Worm (Caenorhabditis elegans) whole organism, mixed stage, embryonic: ENCODE results near the gene ent-4.

ENCODE experiments used
- bed-3 ChIP-seq: fragments of 200-800 bp; sonication (Bioruptor generic); optimal IDR thresholded peaks from 3 replicates; lab custom pipeline; 2018; ENCODE audit warnings: mild to moderate bottlenecking, missing genetic modification characterization, moderate library complexity, missing compliant biosample characterization
- cnd-1 ChIP-seq: fragments of 200-800 bp; sonication (Bioruptor generic); optimal IDR thresholded peaks from 2 replicates; lab custom pipeline; 2018; ENCODE audit warnings: mild to moderate bottlenecking, missing genetic modification characterization, missing compliant biosample characterization
- elt-3 ChIP-seq: fragments of 150-350 bp; optimal IDR thresholded peaks from 2 replicates; lab custom pipeline; 2014; ENCODE audit warnings: missing biosample characterization, missing genetic modification characterization
- lsy-2 ChIP-seq: fragments of 150-350 bp; optimal IDR thresholded peaks from 2 replicates; lab custom pipeline; 2014; ENCODE audit warnings: missing biosample characterization, missing genetic modification characterization
- mep-1 ChIP-seq: fragments of 150-350 bp; optimal IDR thresholded peaks from 2 replicates; lab custom pipeline; 2017; ENCODE audit warnings: missing biosample characterization, missing genetic modification reagents, missing genetic modification characterization, inconsistent platforms
- nhr-237 ChIP-seq: fragments of 150-350 bp; optimal IDR thresholded peaks from 2 replicates; lab custom pipeline; 2014; ENCODE audit warnings: missing biosample characterization, missing genetic modification characterization
- pha-4 ChIP-seq: fragments of 150-350 bp; optimal IDR thresholded peaks from 2 replicates; lab custom pipeline; 2018; ENCODE audit warnings: missing biosample characterization, missing genetic modification reagents, missing genetic modification characterization
- snpc-4 ChIP-seq: fragments of 150-350 bp; optimal IDR thresholded peaks from 2 replicates; lab custom pipeline; 2014; ENCODE audit warnings: missing biosample characterization, missing genetic modification characterization
- sptf-1 ChIP-seq: sonication (generic microtip); optimal IDR thresholded peaks from 2 replicates; lab custom pipeline; 2017; ENCODE audit warnings: mild to moderate bottlenecking, missing genetic modification characterization, moderate library complexity, missing compliant biosample characterization
- unc-62 ChIP-seq: fragments of 150-350 bp; optimal IDR thresholded peaks from 2 replicates; lab custom pipeline; 2014; ENCODE audit warnings: missing biosample characterization, missing genetic modification reagents, missing genetic modification characterization
- ztf-11 ChIP-seq: fragments of 150-350 bp; optimal IDR thresholded peaks from 2 replicates; lab custom pipeline; 2014; ENCODE audit warnings: missing biosample characterization, missing genetic modification characterization

DNA sequence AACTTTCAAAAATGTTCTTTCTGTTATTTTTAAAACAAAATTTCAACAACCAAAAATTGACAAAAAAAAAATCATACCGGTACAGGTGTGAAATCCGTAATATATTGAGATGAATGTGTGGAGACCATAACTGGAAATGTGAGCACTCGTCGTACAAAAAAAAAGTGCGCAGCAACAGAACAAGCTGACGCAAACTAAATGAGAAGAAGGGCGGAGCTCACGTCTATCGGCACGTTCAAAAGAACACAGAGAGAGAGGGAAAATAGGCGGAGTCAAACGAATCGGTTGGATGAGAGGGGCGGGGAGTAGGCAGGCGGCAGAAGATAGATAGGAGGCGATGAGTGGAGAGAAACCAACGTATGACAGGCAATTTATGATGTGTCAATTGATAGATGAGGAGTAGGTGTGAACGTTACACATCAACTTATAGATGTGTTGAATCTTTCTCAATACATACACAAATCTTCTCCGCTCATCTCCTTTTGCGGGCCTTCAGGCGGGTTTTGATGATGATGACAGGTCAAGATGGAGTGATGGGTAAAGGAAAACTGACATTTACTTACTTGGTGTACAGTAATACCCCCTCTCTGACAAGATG lies 22.8 kb upstream of the ent-4 start, which contains the start of gene tlp-1:
- TF ChIP-seq unc-62 (GFP tag; lab: Kevin White, UChicago) (peak; percentile 100), snpc-4 (tag; lab: Kevin White, UChicago) (no peak), nhr-237 (no peak), sptf-1 (tag; lab: Kevin White, UChicago) (no peak), cnd-1 (tag; lab: Kevin White, UChicago) (no peak), elt-3 (tag; lab: Kevin White, UChicago) (no peak), ztf-11 (tag; lab: Kevin White, UChicago) (no peak), bed-3 (GFP tag; lab: Kevin White, UChicago) (no peak), pha-4 (tag; lab: Kevin White, UChicago) (no peak), mep-1 (tag; lab: Kevin White, UChicago) (no peak), lsy-2 (tag; lab: Kevin White, UChicago) (no peak)
